Fruit fly (Drosophila melanogaster): Measurements from ENCODE around the gene Gp93.

Gene Gp93

dm6 chr3R:27986794-27987193, 38.3 kb downstream of the Gp93 start:
- TF ChIP-seq tj (GFP tag; optimal IDR thresholded peaks at IDR 0.05) (peak; percentile 47), CG12768 (GFP tag; optimal IDR thresholded peaks at IDR 0.05) (no peak), CG7101 (tag; optimal IDR thresholded peaks at IDR 0.05) (no peak), pad (GFP tag; optimal IDR thresholded peaks at IDR 0.05) (no peak), CG5204 (GFP tag; optimal IDR thresholded peaks at IDR 0.05) (no peak), CG14711 (tag; optimal IDR thresholded peaks at IDR 0.05) (no peak)

DNA sequence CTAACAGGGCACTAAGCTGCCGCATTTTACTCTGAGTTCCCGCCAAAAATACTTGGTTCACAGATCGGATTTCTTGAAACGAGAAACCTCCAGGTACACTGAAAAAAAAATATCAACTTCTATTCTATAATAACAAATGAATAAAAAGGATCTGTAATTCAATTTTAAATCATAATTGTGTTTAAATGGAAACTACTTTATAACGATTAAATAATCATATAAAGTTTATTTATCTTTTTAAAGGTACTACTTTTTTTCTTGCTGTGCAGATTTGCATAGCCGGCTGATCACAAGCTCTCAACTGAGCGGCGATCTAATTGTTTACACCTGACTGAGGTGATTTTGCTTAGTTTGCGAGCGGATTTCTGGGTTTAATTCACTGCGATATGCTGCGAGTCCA, 38.8 kb downstream of the Gp93 start:
- TF ChIP-seq tj (GFP tag; optimal IDR thresholded peaks at IDR 0.05), result peak; percentile 42
- TF ChIP-seq Crg-1 (GFP tag; optimal IDR thresholded peaks at IDR 0.05), result no peak
- TF ChIP-seq CG7101 (tag; optimal IDR thresholded peaks at IDR 0.05), result peak; percentile 78
- peak; percentile 36 for TF ChIP-seq CG33017 (tag; optimal IDR thresholded peaks at IDR 0.05)
- TF ChIP-seq CG5204 (GFP tag; optimal IDR thresholded peaks at IDR 0.05), result no peak
- no peak for TF ChIP-seq Clk (GFP tag; optimal IDR thresholded peaks at IDR 0.05)
- no peak for TF ChIP-seq kay (GFP tag; ENCODE audit: borderline replicate concordance)
- TF ChIP-seq pad (GFP tag; optimal IDR thresholded peaks at IDR 0.05), result no peak
- TF ChIP-seq CG11617 (GFP tag; optimal IDR thresholded peaks at IDR 0.05), result peak; percentile 63
- TF ChIP-seq CG7045 (GFP tag; optimal IDR thresholded peaks at IDR 0.05), result peak; percentile 57
- TF ChIP-seq Hr96 (GFP tag; optimal IDR thresholded peaks at IDR 0.05), result no peak
- TF ChIP-seq Mnt (GFP tag; optimal IDR thresholded peaks at IDR 0.05), result no peak
- no peak for TF ChIP-seq cic (GFP tag; optimal IDR thresholded peaks at IDR 0.05)
- peak; percentile 78 for TF ChIP-seq CG14711 (tag; optimal IDR thresholded peaks at IDR 0.05)
- TF ChIP-seq CG1620 (GFP tag; optimal IDR thresholded peaks at IDR 0.05), result no peak
- no peak for TF ChIP-seq ovo (GFP tag; optimal IDR thresholded peaks at IDR 0.05)
- no peak for TF ChIP-seq toe (GFP tag; optimal IDR thresholded peaks at IDR 0.05)
- no peak for TF ChIP-seq cnc (optimal IDR thresholded peaks at IDR 0.05)
- TF ChIP-seq CG12768 (GFP tag; optimal IDR thresholded peaks at IDR 0.05), result no peak
- TF ChIP-seq bab1 (GFP tag; optimal IDR thresholded peaks at IDR 0.05), result peak; percentile 15

DNA sequence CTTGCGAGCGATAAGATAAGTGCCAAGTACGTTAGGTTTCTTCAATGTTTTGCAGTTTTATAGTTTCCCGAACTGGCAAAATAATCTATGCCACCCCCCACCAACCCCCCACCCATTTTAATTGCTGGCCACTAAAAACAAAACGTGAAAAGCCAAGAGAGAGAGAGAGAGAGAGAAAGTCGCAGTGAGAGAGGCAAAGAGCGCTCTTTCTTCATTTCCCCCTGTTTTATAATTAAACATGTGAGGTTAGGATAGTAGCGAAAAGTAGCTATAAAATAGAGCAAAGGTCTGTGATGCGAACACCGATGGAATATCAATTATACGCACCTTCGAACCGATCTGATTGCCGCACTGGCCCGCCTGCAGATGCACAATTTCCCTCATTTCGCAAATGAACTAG, 39.3 kb downstream of the Gp93 start:
- no peak for TF ChIP-seq kay (GFP tag; ENCODE audit: borderline replicate concordance)
- TF ChIP-seq tj (GFP tag; optimal IDR thresholded peaks at IDR 0.05), result peak; percentile 22

DNA sequence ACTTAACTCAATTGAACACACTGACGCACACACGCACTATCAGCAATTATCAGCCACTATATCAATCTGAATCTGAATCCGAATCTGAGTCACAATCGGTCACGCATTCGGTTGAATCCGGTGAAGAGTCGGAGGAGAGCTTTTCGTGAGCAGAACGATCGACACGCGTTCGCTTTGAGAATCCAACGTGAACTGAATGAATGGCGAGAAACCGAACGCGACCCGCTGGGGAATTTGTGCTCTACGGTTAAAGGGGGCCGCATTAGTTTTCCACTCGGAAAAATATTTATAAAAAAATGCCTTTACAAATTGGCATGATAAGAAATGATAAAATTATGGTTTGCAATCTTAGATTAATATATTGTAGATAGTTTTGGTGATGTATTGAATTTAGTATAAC, 39.7 kb downstream of the Gp93 start, which contains the start of gene betaTub97EF:
TSS of gene betaTub97EF (minus strand) at position 196 of the 400 bp plus-strand sequence.
- TF ChIP-seq bab1 (GFP tag; optimal IDR thresholded peaks at IDR 0.05) (no peak), Hr96 (GFP tag; optimal IDR thresholded peaks at IDR 0.05) (peak; percentile 15), pad (GFP tag; optimal IDR thresholded peaks at IDR 0.05) (peak; percentile 14), Mnt (GFP tag; optimal IDR thresholded peaks at IDR 0.05) (peak; percentile 30), kay (GFP tag; ENCODE audit: borderline replicate concordance) (peak; percentile 6)

DNA sequence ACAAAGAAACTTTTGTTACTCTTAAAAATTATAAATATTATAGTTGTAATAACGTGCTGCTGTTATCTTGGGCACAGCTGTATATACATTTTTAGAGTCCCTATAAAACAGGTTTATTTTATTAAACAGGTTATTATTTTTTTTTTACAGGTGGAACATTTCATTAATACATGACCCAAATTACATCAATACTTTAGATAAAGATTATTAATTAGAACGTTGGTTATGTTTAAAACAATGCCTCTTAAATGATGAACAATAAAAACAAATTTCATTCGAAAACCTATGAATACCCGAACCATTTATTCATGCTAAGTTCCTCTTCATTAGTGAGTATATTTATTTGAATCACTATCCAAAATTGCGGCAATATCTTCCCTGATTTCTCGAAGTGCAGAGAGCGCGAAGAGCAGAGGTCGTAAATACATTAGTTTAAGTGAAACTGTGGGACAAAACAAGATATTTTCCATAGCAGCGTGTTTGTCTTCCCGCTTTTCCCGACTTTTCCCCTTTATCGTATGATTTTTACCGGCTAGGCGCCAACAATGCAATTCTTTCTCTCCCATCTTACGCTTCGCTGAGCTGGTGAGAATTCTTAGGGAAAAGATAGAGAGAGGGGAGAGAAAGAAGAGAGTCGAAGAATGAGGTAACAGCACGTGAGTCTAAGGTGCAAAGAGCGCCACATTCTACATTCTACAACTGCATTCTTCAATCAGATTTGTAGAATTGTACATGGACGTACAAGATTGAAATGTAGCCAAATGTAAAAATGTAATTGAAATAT, 40.3 kb downstream of the Gp93 start:
- TF ChIP-seq CG7045 (GFP tag; optimal IDR thresholded peaks at IDR 0.05) (peak; percentile 47), cnc (optimal IDR thresholded peaks at IDR 0.05) (no peak), CG5204 (GFP tag; optimal IDR thresholded peaks at IDR 0.05) (peak; percentile 30), Crg-1 (GFP tag; optimal IDR thresholded peaks at IDR 0.05) (no peak), tj (GFP tag; optimal IDR thresholded peaks at IDR 0.05) (peak; percentile 64), CG14711 (tag; optimal IDR thresholded peaks at IDR 0.05) (peak; percentile 5), bab1 (GFP tag; optimal IDR thresholded peaks at IDR 0.05) (peak; percentile 44), Hr96 (GFP tag; optimal IDR thresholded peaks at IDR 0.05) (peak; percentile 26), Mnt (GFP tag; optimal IDR thresholded peaks at IDR 0.05) (peak; percentile 55), cic (GFP tag; optimal IDR thresholded peaks at IDR 0.05) (peak; percentile 9), CG12768 (GFP tag; optimal IDR thresholded peaks at IDR 0.05) (peak; percentile 63), CG7101 (tag; optimal IDR thresholded peaks at IDR 0.05) (peak; percentile 3), CG33017 (tag; optimal IDR thresholded peaks at IDR 0.05) (peak; percentile 3), Clk (GFP tag; optimal IDR thresholded peaks at IDR 0.05) (no peak), ovo (GFP tag; optimal IDR thresholded peaks at IDR 0.05) (no peak), CG11617 (GFP tag; optimal IDR thresholded peaks at IDR 0.05) (peak; percentile 58), kay (GFP tag; ENCODE audit: borderline replicate concordance) (peak; percentile 68), pad (GFP tag; optimal IDR thresholded peaks at IDR 0.05) (peak; percentile 88), toe (GFP tag; optimal IDR thresholded peaks at IDR 0.05) (peak; percentile 47), CG1620 (GFP tag; optimal IDR thresholded peaks at IDR 0.05) (peak; percentile 27)

DNA sequence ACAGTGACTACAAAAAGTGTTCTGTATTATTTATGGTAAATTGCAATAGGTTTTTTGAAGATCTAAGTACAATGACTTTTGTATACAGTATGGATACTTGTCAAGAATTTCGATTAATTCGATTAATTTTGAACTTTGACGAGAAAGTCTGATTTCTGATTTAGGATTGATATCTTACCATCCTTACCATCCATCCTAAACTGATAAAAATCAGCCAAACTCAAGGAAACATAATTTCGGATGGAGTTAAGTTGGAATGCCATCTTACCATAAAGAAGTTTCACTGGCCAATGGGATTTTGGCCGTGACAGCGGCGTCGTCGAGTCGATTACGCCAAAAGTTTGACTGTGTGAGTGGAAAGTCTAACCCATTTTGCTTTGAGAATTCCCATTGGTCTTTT, 42.1 kb downstream of the Gp93 start, which contains the start of gene CG4815:
TSS of gene CG4815 (minus strand) at position 101 of the 400 bp plus-strand sequence.
- no peak for TF ChIP-seq tj (GFP tag; optimal IDR thresholded peaks at IDR 0.05)
- TF ChIP-seq CG7045 (GFP tag; optimal IDR thresholded peaks at IDR 0.05), result no peak
- no peak for TF ChIP-seq CG33017 (tag; optimal IDR thresholded peaks at IDR 0.05)
- no peak for TF ChIP-seq Mnt (GFP tag; optimal IDR thresholded peaks at IDR 0.05)
- TF ChIP-seq cic (GFP tag; optimal IDR thresholded peaks at IDR 0.05), result no peak
- no peak for TF ChIP-seq CG14711 (tag; optimal IDR thresholded peaks at IDR 0.05)
- no peak for TF ChIP-seq bab1 (GFP tag; optimal IDR thresholded peaks at IDR 0.05)
- no peak for TF ChIP-seq Hr96 (GFP tag; optimal IDR thresholded peaks at IDR 0.05)
- TF ChIP-seq Crg-1 (GFP tag; optimal IDR thresholded peaks at IDR 0.05), result no peak
- no peak for TF ChIP-seq CG1620 (GFP tag; optimal IDR thresholded peaks at IDR 0.05)
- TF ChIP-seq ovo (GFP tag; optimal IDR thresholded peaks at IDR 0.05), result no peak
- TF ChIP-seq CG12768 (GFP tag; optimal IDR thresholded peaks at IDR 0.05), result no peak
